Worm (Caenorhabditis elegans) whole organism, midembryonic: ENCODE results near the gene T26C5.3.

Source experiments
- T22C8.4 ChIP-seq: fragments of 200-800 bp; sonication (Bioruptor generic); IDR thresholded peaks from 2 replicates; pipeline ENCODE4 v1.3.6; 2022; ENCODE audit warnings: missing genetic modification characterization, missing compliant biosample characterization
- cog-1 ChIP-seq: sonication (generic microtip); optimal IDR thresholded peaks from 2 replicates; lab custom pipeline; 2016; ENCODE audit warnings: missing genetic modification characterization, missing compliant biosample characterization
- flt-1 ChIP-seq: fragments of 200-800 bp; sonication (Bioruptor generic); IDR thresholded peaks from 2 replicates; pipeline ENCODE4 v1.3.6; 2022; ENCODE audit warnings: missing genetic modification characterization, missing compliant biosample characterization
- klf-2 ChIP-seq: fragments of 200-800 bp; sonication (Bioruptor generic); conservative IDR thresholded peaks from 2 replicates; pipeline ENCODE4 v1.3.6; 2022; ENCODE audit warnings: missing genetic modification reagents, missing genetic modification characterization, missing compliant biosample characterization
- med-1 ChIP-seq: sonication (generic microtip); optimal IDR thresholded peaks from 2 replicates; lab custom pipeline; 2017; ENCODE audit warnings: missing genetic modification characterization, mild to moderate bottlenecking, missing compliant biosample characterization, antibody characterized with exemption, missing genetic modification reagents; ENCODE audit not compliant: insufficient read depth
- ref-1 ChIP-seq: fragments of 200-800 bp; sonication (Bioruptor generic); conservative IDR thresholded peaks from 2 replicates; pipeline ENCODE4 v1.3.6; 2022; ENCODE audit warnings: missing genetic modification reagents, missing genetic modification characterization, missing compliant biosample characterization
- tab-1 ChIP-seq: fragments of 200-800 bp; sonication (Bioruptor generic); IDR thresholded peaks from 2 replicates; pipeline ENCODE4 v1.3.6; 2022; ENCODE audit warnings: missing genetic modification characterization, missing compliant biosample characterization
- ztf-23 ChIP-seq: fragments of 200-800 bp; sonication (Bioruptor generic); IDR thresholded peaks from 2 replicates; pipeline ENCODE4 v1.3.6; 2022; ENCODE audit warnings: missing genetic modification reagents, missing genetic modification characterization, missing compliant biosample characterization
- ztf-29 ChIP-seq: fragments of 200-800 bp; sonication (Bioruptor generic); IDR thresholded peaks from 2 replicates; pipeline ENCODE4 v1.3.6; 2022; ENCODE audit warnings: missing genetic modification reagents, missing genetic modification characterization, missing compliant biosample characterization

ce11 chrII:9283668-9284357 is 47.4 kb downstream of the T26C5.3 start:
- TF ChIP-seq tab-1 (GFP tag; lab: Robert Waterston, UW) (no peak), flt-1 (GFP tag; lab: Robert Waterston, UW) (no peak), ref-1 (GFP tag; lab: Robert Waterston, UW) (no peak), cog-1 (tag; lab: Kevin White, UChicago) (no peak), T22C8.4 (no peak), med-1 (GFP tag; lab: Kevin White, UChicago) (no peak), ztf-23 (GFP tag; lab: Robert Waterston, UW) (no peak), ztf-29 (GFP tag; lab: Robert Waterston, UW) (no peak), klf-2 (GFP tag; lab: Robert Waterston, UW) (no peak)
